Worm (Caenorhabditis elegans): Measurements from ENCODE around the gene F52H2.3.
A peak's percentile ranks its signal among the peaks of the same experiment; 100 is the strongest.

Gene F52H2.3

ce11 chrX:2552210-2552674 lies 11.4 kb upstream of the F52H2.3 start, which contains the start of gene aat-3:
Gene aat-3 (plus strand): TSS chrX:2552260.
- peak; percentile 73 for TF ChIP-seq hmg-4 (GFP tag; optimal IDR thresholded peaks at IDR 0.05)
- no peak for TF ChIP-seq B0310.2 (tag; optimal IDR thresholded peaks at IDR 0.05)
- TF ChIP-seq aly-1 (tag; optimal IDR thresholded peaks at IDR 0.05) = no peak
- no peak for TF ChIP-seq pes-1 (GFP tag; IDR thresholded peaks at IDR 0.05)

DNA sequence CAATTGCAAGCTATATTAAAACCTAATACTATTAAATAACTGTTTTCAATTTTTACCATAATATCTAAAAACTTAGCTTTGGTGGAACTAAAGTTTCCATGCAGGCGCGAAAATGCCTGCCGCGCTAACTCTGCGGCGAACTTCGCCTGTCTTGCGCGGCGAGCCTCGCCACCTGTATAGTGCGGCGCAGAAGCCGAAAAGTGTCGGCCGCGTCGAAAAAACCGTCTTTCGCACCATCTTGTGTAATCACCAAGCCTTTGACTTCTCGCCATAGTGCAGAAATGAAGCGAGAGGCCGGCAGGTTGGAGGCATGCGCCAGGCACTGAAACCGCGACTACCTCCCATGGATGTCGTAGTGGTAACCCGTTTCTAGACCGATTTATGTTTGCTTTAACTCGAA lies 10.6 kb upstream of the F52H2.3 start:
- TF ChIP-seq tra-4 (tag; optimal IDR thresholded peaks at IDR 0.05) (no peak), tbx-11 (GFP tag; IDR thresholded peaks at IDR 0.05) (no peak), B0310.2 (tag; optimal IDR thresholded peaks at IDR 0.05) (no peak), sea-1 (GFP tag; conservative IDR thresholded peaks at IDR 0.05) (no peak), ets-7 (tag; optimal IDR thresholded peaks at IDR 0.05) (no peak), ceh-13 (GFP tag; optimal IDR thresholded peaks at IDR 0.05) (no peak), hmg-4 (GFP tag; optimal IDR thresholded peaks at IDR 0.05) (no peak), hmbx-1 (tag; optimal IDR thresholded peaks at IDR 0.05) (no peak), F13C5.2 (tag; optimal IDR thresholded peaks at IDR 0.05) (no peak), ceh-36 (tag; optimal IDR thresholded peaks at IDR 0.05) (no peak), scrt-1 (GFP tag; IDR thresholded peaks at IDR 0.05) (no peak), ama-1 (optimal IDR thresholded peaks at IDR 0.05) (no peak), tbx-37 (GFP tag; conservative IDR thresholded peaks at IDR 0.05) (no peak)

DNA sequence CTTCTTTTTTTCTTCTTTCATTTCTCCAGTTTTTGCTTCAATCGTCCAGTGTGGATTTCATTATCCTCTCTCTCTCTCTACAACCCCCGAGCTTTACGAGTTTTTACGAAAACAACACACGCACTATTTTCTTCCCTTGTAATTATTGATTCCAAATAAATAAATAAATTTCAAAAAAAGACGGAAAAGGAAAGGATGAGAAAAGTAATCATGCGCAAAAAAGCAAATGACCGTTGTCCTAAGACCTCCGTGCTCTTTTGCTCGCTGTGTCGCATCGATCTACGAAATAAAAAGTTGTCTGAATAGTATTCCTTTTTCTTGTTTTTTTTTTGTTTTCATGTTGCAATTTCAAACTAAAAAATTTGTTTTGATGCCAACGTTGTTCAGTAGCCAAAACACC lies 9.8 kb upstream of the F52H2.3 start:
- TF ChIP-seq ceh-13 (GFP tag; optimal IDR thresholded peaks at IDR 0.05) (no peak), pes-1 (GFP tag; IDR thresholded peaks at IDR 0.05) (no peak), tra-4 (tag; optimal IDR thresholded peaks at IDR 0.05) (no peak), F13C5.2 (tag; optimal IDR thresholded peaks at IDR 0.05) (no peak), ama-1 (optimal IDR thresholded peaks at IDR 0.05) (no peak), B0310.2 (tag; optimal IDR thresholded peaks at IDR 0.05) (no peak), tbx-11 (GFP tag; IDR thresholded peaks at IDR 0.05) (no peak), scrt-1 (GFP tag; IDR thresholded peaks at IDR 0.05) (no peak), flt-1 (GFP tag; IDR thresholded peaks at IDR 0.05) (no peak), sea-1 (GFP tag; conservative IDR thresholded peaks at IDR 0.05) (no peak), aly-1 (tag; optimal IDR thresholded peaks at IDR 0.05) (no peak), hnd-1 (tag; optimal IDR thresholded peaks at IDR 0.05) (no peak), tbx-37 (GFP tag; conservative IDR thresholded peaks at IDR 0.05) (no peak), ets-7 (tag; optimal IDR thresholded peaks at IDR 0.05) (no peak), hmbx-1 (tag; optimal IDR thresholded peaks at IDR 0.05) (no peak), ceh-36 (tag; optimal IDR thresholded peaks at IDR 0.05) (no peak), hmg-4 (GFP tag; optimal IDR thresholded peaks at IDR 0.05) (no peak)

DNA sequence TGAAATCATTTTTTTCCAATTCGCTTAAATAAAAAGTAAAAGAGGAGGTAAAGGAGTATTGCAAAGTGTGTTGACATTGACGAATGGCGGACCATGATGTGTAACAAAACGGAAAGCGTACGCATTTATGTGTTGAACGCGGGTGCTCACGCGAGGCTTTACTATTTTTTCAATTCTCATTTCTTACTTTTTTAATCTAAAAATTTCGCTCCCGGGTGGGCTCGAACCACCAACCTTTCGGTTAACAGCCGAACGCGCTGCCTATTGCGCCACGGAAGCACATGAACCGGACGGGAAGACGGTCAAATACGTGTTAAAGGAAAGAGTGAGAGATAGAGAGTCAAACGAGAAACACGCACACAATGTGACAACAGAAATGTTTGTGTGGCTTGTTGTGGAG lies 8.5 kb upstream of the F52H2.3 start:
- peak; percentile 78 for TF ChIP-seq B0310.2 (tag; optimal IDR thresholded peaks at IDR 0.05)
- peak; percentile 87 for TF ChIP-seq aly-1 (tag; optimal IDR thresholded peaks at IDR 0.05)
- TF ChIP-seq tbx-11 (GFP tag; IDR thresholded peaks at IDR 0.05) = peak; percentile 91
- TF ChIP-seq scrt-1 (GFP tag; IDR thresholded peaks at IDR 0.05) = peak; percentile 88
- TF ChIP-seq sea-1 (GFP tag; conservative IDR thresholded peaks at IDR 0.05) = peak; percentile 91
- TF ChIP-seq tbx-37 (GFP tag; conservative IDR thresholded peaks at IDR 0.05) = peak; percentile 76
- peak; percentile 90 for TF ChIP-seq F13C5.2 (tag; optimal IDR thresholded peaks at IDR 0.05)
- peak; percentile 96 for TF ChIP-seq hmg-4 (GFP tag; optimal IDR thresholded peaks at IDR 0.05)
- peak; percentile 87 for TF ChIP-seq ceh-13 (GFP tag; optimal IDR thresholded peaks at IDR 0.05)
- peak; percentile 72 for TF ChIP-seq ets-7 (tag; optimal IDR thresholded peaks at IDR 0.05)
- TF ChIP-seq flt-1 (GFP tag; IDR thresholded peaks at IDR 0.05) = peak; percentile 83
- peak; percentile 78 for TF ChIP-seq hmbx-1 (tag; optimal IDR thresholded peaks at IDR 0.05)
- peak; percentile 94 for TF ChIP-seq pes-1 (GFP tag; IDR thresholded peaks at IDR 0.05)
- TF ChIP-seq tra-4 (tag; optimal IDR thresholded peaks at IDR 0.05) = peak; percentile 78
- peak; percentile 83 for TF ChIP-seq hnd-1 (tag; optimal IDR thresholded peaks at IDR 0.05)
- TF ChIP-seq ama-1 (optimal IDR thresholded peaks at IDR 0.05) = no peak
- TF ChIP-seq ceh-36 (tag; optimal IDR thresholded peaks at IDR 0.05) = peak; percentile 91

DNA sequence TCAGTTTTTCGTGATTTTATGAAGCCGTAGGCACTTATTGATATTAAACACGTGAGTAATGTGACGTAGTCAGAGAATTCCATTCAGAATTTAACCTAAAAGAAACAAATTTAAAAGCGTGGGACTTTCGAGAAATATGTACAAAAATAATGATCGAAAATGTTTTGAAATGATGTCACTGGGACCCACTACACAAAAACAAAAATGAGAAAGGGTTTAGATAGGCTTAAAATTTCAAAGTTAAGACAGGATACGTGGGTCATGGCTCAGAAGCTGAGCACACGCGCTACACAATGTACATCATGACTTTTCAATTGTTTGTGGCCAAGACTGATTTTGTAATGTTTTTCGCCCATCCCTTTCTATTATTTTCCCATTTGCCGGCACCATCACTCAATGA lies 8.0 kb upstream of the F52H2.3 start, which contains the start of gene smvt-1:
Gene smvt-1, minus strand, starts transcription at position 101 of the 400 bp plus-strand sequence.
- TF ChIP-seq ets-7 (tag; optimal IDR thresholded peaks at IDR 0.05) (no peak), pes-1 (GFP tag; IDR thresholded peaks at IDR 0.05) (no peak), hmbx-1 (tag; optimal IDR thresholded peaks at IDR 0.05) (no peak)

ce11 chrX:2544645-2545044 lies 3.8 kb upstream of the F52H2.3 start:
- no peak for TF ChIP-seq ceh-36 (tag; optimal IDR thresholded peaks at IDR 0.05)
- TF ChIP-seq ets-7 (tag; optimal IDR thresholded peaks at IDR 0.05) = no peak
- no peak for TF ChIP-seq tbx-11 (GFP tag; IDR thresholded peaks at IDR 0.05)

- TF ChIP-seq hmg-4 (GFP tag; optimal IDR thresholded peaks at IDR 0.05) = no peak
- no peak for TF ChIP-seq ets-7 (tag; optimal IDR thresholded peaks at IDR 0.05)
- TF ChIP-seq tbx-37 (GFP tag; conservative IDR thresholded peaks at IDR 0.05) = no peak
- no peak for TF ChIP-seq aly-1 (tag; optimal IDR thresholded peaks at IDR 0.05)
- TF ChIP-seq scrt-1 (GFP tag; IDR thresholded peaks at IDR 0.05) = no peak
- TF ChIP-seq ceh-36 (tag; optimal IDR thresholded peaks at IDR 0.05) = no peak
- no peak for TF ChIP-seq ceh-13 (GFP tag; optimal IDR thresholded peaks at IDR 0.05)
- TF ChIP-seq tra-4 (tag; optimal IDR thresholded peaks at IDR 0.05) = no peak
- no peak for TF ChIP-seq B0310.2 (tag; optimal IDR thresholded peaks at IDR 0.05)
- TF ChIP-seq pes-1 (GFP tag; IDR thresholded peaks at IDR 0.05) = no peak
- TF ChIP-seq hnd-1 (tag; optimal IDR thresholded peaks at IDR 0.05) = no peak
- TF ChIP-seq tbx-11 (GFP tag; IDR thresholded peaks at IDR 0.05) = no peak
- TF ChIP-seq F13C5.2 (tag; optimal IDR thresholded peaks at IDR 0.05) = no peak
- no peak for TF ChIP-seq sea-1 (GFP tag; conservative IDR thresholded peaks at IDR 0.05)
- TF ChIP-seq hmbx-1 (tag; optimal IDR thresholded peaks at IDR 0.05) = no peak
- TF ChIP-seq flt-1 (GFP tag; IDR thresholded peaks at IDR 0.05) = no peak
Observed at ce11 chrX:2543353-2543752, 2.5 kb upstream of the F52H2.3 start.

- TF ChIP-seq ceh-36 (tag; optimal IDR thresholded peaks at IDR 0.05) (no peak), hmbx-1 (tag; optimal IDR thresholded peaks at IDR 0.05) (no peak), F13C5.2 (tag; optimal IDR thresholded peaks at IDR 0.05) (no peak), B0310.2 (tag; optimal IDR thresholded peaks at IDR 0.05) (no peak), ceh-13 (GFP tag; optimal IDR thresholded peaks at IDR 0.05) (no peak), hnd-1 (tag; optimal IDR thresholded peaks at IDR 0.05) (no peak), ets-7 (tag; optimal IDR thresholded peaks at IDR 0.05) (no peak), flt-1 (GFP tag; IDR thresholded peaks at IDR 0.05) (no peak), tbx-37 (GFP tag; conservative IDR thresholded peaks at IDR 0.05) (no peak), scrt-1 (GFP tag; IDR thresholded peaks at IDR 0.05) (no peak), pes-1 (GFP tag; IDR thresholded peaks at IDR 0.05) (no peak), sea-1 (GFP tag; conservative IDR thresholded peaks at IDR 0.05) (no peak), aly-1 (tag; optimal IDR thresholded peaks at IDR 0.05) (no peak), ama-1 (optimal IDR thresholded peaks at IDR 0.05) (no peak), tbx-11 (GFP tag; IDR thresholded peaks at IDR 0.05) (no peak), hmg-4 (GFP tag; optimal IDR thresholded peaks at IDR 0.05) (no peak), tra-4 (tag; optimal IDR thresholded peaks at IDR 0.05) (no peak)
Observed at ce11 chrX:2538713-2539112, 2.1 kb downstream of the F52H2.3 start.
